Fruit fly (Drosophila melanogaster) whole organism, prepupa: ENCODE measurements around the gene knk.
A peak's percentile ranks its signal among the peaks of the same experiment; 100 is the strongest.

Experiments used
- Blimp-1 ChIP-seq: fragments of 200-800 bp; sonication (Bioruptor generic); optimal IDR thresholded peaks from 3 replicates; lab custom pipeline; 2017; ENCODE audit warnings: missing biosample characterization, missing genetic modification characterization, mild to moderate bottlenecking, moderate library complexity, missing genetic modification reagents
- CG10669 ChIP-seq: fragments of 200-800 bp; sonication (Bioruptor generic); optimal IDR thresholded peaks from 3 replicates; lab custom pipeline; 2018; ENCODE audit warnings: missing biosample characterization, mild to moderate bottlenecking, missing genetic modification characterization, moderate library complexity
- CG11902 ChIP-seq: fragments of 200-800 bp; sonication (Bioruptor generic); optimal IDR thresholded peaks from 3 replicates; lab custom pipeline; 2016; ENCODE audit warnings: missing biosample characterization, missing genetic modification characterization
- CG15336 ChIP-seq: fragments of 200-800 bp; sonication (Bioruptor generic); IDR thresholded peaks from 2 replicates; pipeline ENCODE4 v1.3.6; 2022; ENCODE audit warnings: missing biosample characterization, missing genetic modification characterization
- CG1621 ChIP-seq: fragments of 200-800 bp; sonication (Bioruptor generic); optimal IDR thresholded peaks from 3 replicates; lab custom pipeline; 2018; ENCODE audit warnings: missing biosample characterization, mild to moderate bottlenecking, missing genetic modification characterization
- CG3032 ChIP-seq: fragments of 200-800 bp; optimal IDR thresholded peaks from 2 replicates; lab custom pipeline; 2019; ENCODE audit warnings: missing biosample characterization, mild to moderate bottlenecking, missing genetic modification characterization, moderate library complexity
- CG31627 ChIP-seq: fragments of 200-800 bp; sonication (Bioruptor generic); optimal IDR thresholded peaks from 3 replicates; lab custom pipeline; 2016; ENCODE audit warnings: missing biosample characterization, missing genetic modification characterization
- CG32006 ChIP-seq: fragments of 200-800 bp; sonication (Bioruptor generic); optimal IDR thresholded peaks from 3 replicates; lab custom pipeline; 2017; ENCODE audit warnings: missing biosample characterization, mild to moderate bottlenecking, missing genetic modification characterization
- CG34406 ChIP-seq: fragments of 200-800 bp; sonication (Bioruptor generic); optimal IDR thresholded peaks from 3 replicates; lab custom pipeline; 2016; ENCODE audit warnings: missing biosample characterization, missing genetic modification characterization
- CG3919 ChIP-seq: fragments of 200-800 bp; sonication (Bioruptor generic); optimal IDR thresholded peaks from 3 replicates; lab custom pipeline; 2016; ENCODE audit warnings: missing biosample characterization, missing genetic modification characterization
- CG4318 ChIP-seq: fragments of 200-800 bp; sonication (Bioruptor generic); optimal IDR thresholded peaks from 3 replicates; lab custom pipeline; 2017; ENCODE audit warnings: missing biosample characterization, mild to moderate bottlenecking, missing genetic modification characterization
- CG6163 ChIP-seq: fragments of 200-800 bp; sonication (Bioruptor generic); IDR thresholded peaks from 3 replicates; pipeline ENCODE4 v1.3.6; 2022; ENCODE audit warnings: missing biosample characterization, missing genetic modification characterization
- CG6276 ChIP-seq: fragments of 200-800 bp; sonication (Bioruptor generic); optimal IDR thresholded peaks from 2 replicates; lab custom pipeline; 2017; ENCODE audit warnings: missing biosample characterization, mild to moderate bottlenecking, missing genetic modification characterization
- CG6792 ChIP-seq: fragments of 200-800 bp; sonication (Bioruptor generic); optimal IDR thresholded peaks from 3 replicates; lab custom pipeline; 2016; ENCODE audit warnings: missing biosample characterization, missing genetic modification characterization
- CG6808 ChIP-seq: fragments of 200-800 bp; sonication (Bioruptor generic); optimal IDR thresholded peaks from 3 replicates; lab custom pipeline; 2017; ENCODE audit warnings: missing biosample characterization, missing genetic modification characterization, mild to moderate bottlenecking, moderate library complexity, missing genetic modification reagents
- CG6854 ChIP-seq: fragments of 200-800 bp; sonication (Bioruptor generic); optimal IDR thresholded peaks from 2 replicates; lab custom pipeline; 2017; ENCODE audit warnings: missing biosample characterization, mild to moderate bottlenecking, missing genetic modification characterization
- CG7368 ChIP-seq: fragments of 200-800 bp; sonication (Bioruptor generic); optimal IDR thresholded peaks from 3 replicates; lab custom pipeline; 2016; ENCODE audit warnings: missing biosample characterization, missing genetic modification characterization
- CG8119 ChIP-seq: fragments of 200-800 bp; sonication (Bioruptor generic); IDR thresholded peaks from 3 replicates; pipeline ENCODE4 v1.3.6; 2022; ENCODE audit warnings: missing biosample characterization, missing genetic modification characterization
- CG8319 ChIP-seq: fragments of 200-800 bp; sonication (Bioruptor generic); optimal IDR thresholded peaks from 3 replicates; lab custom pipeline; 2016; ENCODE audit warnings: missing biosample characterization, missing genetic modification characterization
- CG8632 ChIP-seq: fragments of 200-800 bp; sonication (Bioruptor generic); optimal IDR thresholded peaks from 3 replicates; lab custom pipeline; 2016; ENCODE audit warnings: missing biosample characterization, missing genetic modification characterization
- Eip75B ChIP-seq: fragments of 200-800 bp; sonication (Bioruptor generic); optimal IDR thresholded peaks from 3 replicates; lab custom pipeline; 2016; ENCODE audit warnings: missing biosample characterization, missing genetic modification characterization
- Eip78C ChIP-seq: fragments of 200-800 bp; sonication (Bioruptor generic); peaks from one replicate; lab custom pipeline; 2016; ENCODE audit warnings: missing biosample characterization, missing genetic modification characterization
- Eip93F ChIP-seq: fragments of 200-800 bp; sonication (Bioruptor generic); optimal IDR thresholded peaks from 2 replicates; lab custom pipeline; 2016; ENCODE audit warnings: missing biosample characterization, mild to moderate bottlenecking, missing genetic modification characterization
- Ets21C ChIP-seq: fragments of 200-800 bp; sonication (Bioruptor generic); optimal IDR thresholded peaks from 3 replicates; lab custom pipeline; 2016; ENCODE audit warnings: missing biosample characterization, missing genetic modification characterization
- Gug ChIP-seq: fragments of 200-800 bp; sonication (Bioruptor generic); IDR thresholded peaks from 2 replicates; pipeline ENCODE4 v1.3.6; 2022; ENCODE audit warnings: missing biosample characterization, missing genetic modification characterization
- Hr4 ChIP-seq: fragments of 200-800 bp; sonication (Bioruptor generic); optimal IDR thresholded peaks from 3 replicates; lab custom pipeline; 2016; ENCODE audit warnings: missing biosample characterization, missing genetic modification characterization
- Sox15 ChIP-seq: fragments of 200-800 bp; sonication (Bioruptor generic); optimal IDR thresholded peaks from 3 replicates; lab custom pipeline; 2016; ENCODE audit warnings: missing biosample characterization, missing genetic modification characterization
- achi ChIP-seq: fragments of 200-800 bp; sonication (Bioruptor generic); optimal IDR thresholded peaks from 3 replicates; lab custom pipeline; 2016; ENCODE audit warnings: missing biosample characterization, missing genetic modification characterization
- acj6 ChIP-seq: fragments of 200-800 bp; sonication (Bioruptor generic); optimal IDR thresholded peaks from 3 replicates; lab custom pipeline; 2016; ENCODE audit warnings: missing biosample characterization, missing genetic modification characterization
- dsx ChIP-seq: fragments of 200-800 bp; optimal IDR thresholded peaks from 3 replicates; lab custom pipeline; 2019; ENCODE audit warnings: missing biosample characterization, mild to moderate bottlenecking, missing genetic modification characterization, moderate library complexity; ENCODE audit not compliant: poor library complexity, severe bottlenecking
- eg ChIP-seq: fragments of 200-800 bp; sonication (Bioruptor generic); IDR thresholded peaks from 3 replicates; pipeline ENCODE4 v1.3.6; 2022; ENCODE audit warnings: missing biosample characterization, missing genetic modification characterization
- fd59A ChIP-seq: fragments of 200-800 bp; sonication (Bioruptor generic); optimal IDR thresholded peaks from 2 replicates; lab custom pipeline; 2017; ENCODE audit warnings: missing biosample characterization, mild to moderate bottlenecking, missing genetic modification characterization, missing genetic modification reagents
- fkh ChIP-seq: fragments of 200-800 bp; sonication (Bioruptor generic); optimal IDR thresholded peaks from 3 replicates; lab custom pipeline; 2017; ENCODE audit warnings: missing biosample characterization, mild to moderate bottlenecking, missing genetic modification characterization, moderate library complexity
- lz ChIP-seq: fragments of 200-800 bp; sonication (Bioruptor generic); optimal IDR thresholded peaks from 3 replicates; lab custom pipeline; 2016; ENCODE audit warnings: missing biosample characterization, missing genetic modification characterization
- net ChIP-seq: fragments of 200-800 bp; sonication (Bioruptor generic); optimal IDR thresholded peaks from 3 replicates; lab custom pipeline; 2016; ENCODE audit warnings: missing biosample characterization, missing genetic modification characterization
- ss ChIP-seq, 2 experiments: fragments of 200-800 bp; sonication (Bioruptor generic); optimal IDR thresholded peaks; 2 replicates in 1 of 2; 3 replicates in 1 of 2; lab custom pipeline; 2017 to 2018; ENCODE audit warnings: mild to moderate bottlenecking in 2 of 2, missing biosample characterization in 2 of 2, missing genetic modification characterization in 2 of 2, moderate library complexity in 1 of 2
- svp ChIP-seq: fragments of 200-800 bp; sonication (Bioruptor generic); peaks from one replicate; lab custom pipeline; 2016; ENCODE audit warnings: missing biosample characterization, missing genetic modification characterization
- topi ChIP-seq: fragments of 200-800 bp; sonication (Bioruptor generic); optimal IDR thresholded peaks from 3 replicates; lab custom pipeline; 2016; ENCODE audit warnings: missing biosample characterization, missing genetic modification characterization
- vri ChIP-seq: fragments of 200-800 bp; sonication (Bioruptor generic); optimal IDR thresholded peaks from 3 replicates; lab custom pipeline; 2016; ENCODE audit warnings: missing biosample characterization, mild to moderate bottlenecking, missing genetic modification characterization

The knk gene

dm6 chr3R:10149667-10150398, 24.4 kb upstream of the knk start:
- TF ChIP-seq Hr4 (GFP tag; lab: Kevin White, UChicago) (peak; percentile 56), CG4318 (GFP tag; lab: Kevin White, UChicago) (peak; percentile 58), CG6792 (GFP tag; lab: Kevin White, UChicago) (no peak), fd59A (GFP tag; lab: Kevin White, UChicago) (no peak), CG6163 (GFP tag; lab: Robert Waterston, UW) (0 out of 3 replicates have a peak, but pooled peaks have one; percentile 22), svp (peak; percentile 33), CG8319 (GFP tag; lab: Kevin White, UChicago) (no peak), CG32006 (GFP tag; lab: Kevin White, UChicago) (peak; percentile 71), eg (0 out of 3 replicates have a peak, but pooled peaks have one; percentile 17), Eip93F (GFP tag; lab: Kevin White, UChicago) (no peak), Eip78C (peak; percentile 41), CG6276 (GFP tag; lab: Kevin White, UChicago) (peak; percentile 32), CG6854 (no peak), Blimp-1 (GFP tag; lab: Kevin White, UChicago) (peak; percentile 78), Ets21C (GFP tag; lab: Kevin White, UChicago) (no peak), CG3032 (no peak)

- TF ChIP-seq Hr4 (GFP tag; lab: Kevin White, UChicago) (no peak), CG6808 (peak; percentile 16), dsx (GFP tag; lab: Kevin White, UChicago) (peak; percentile 81)
Measured at dm6 chr3R:10148376-10148887, 23.0 kb upstream of the knk start.

- TF ChIP-seq acj6 (GFP tag; lab: Kevin White, UChicago) = no peak
- peak; percentile 29 for TF ChIP-seq Eip78C
- TF ChIP-seq CG4318 (GFP tag; lab: Kevin White, UChicago) = no peak
Measured at dm6 chr3R:10147176-10147575, 21.7 kb upstream of the knk start.

dm6 chr3R:10144103-10144998, 18.9 kb upstream of the knk start, which contains the start of the genes TAF1B and Invadolysin:
Gene TAF1B, minus strand, starts transcription at chr3R:10144184.
Gene Invadolysin, plus strand, starts transcription at chr3R:10144668.
- TF ChIP-seq topi (GFP tag; lab: Kevin White, UChicago) (peak; percentile 53), CG8632 (GFP tag; lab: Kevin White, UChicago) (peak; percentile 30), CG11902 (GFP tag; lab: Kevin White, UChicago) (no peak), Eip78C (peak; percentile 84), Blimp-1 (GFP tag; lab: Kevin White, UChicago) (no peak), Gug (peak; percentile 30; the same call in 1 of the 2 replicates), achi (GFP tag; lab: Kevin White, UChicago) (peak; percentile 10), dsx (GFP tag; lab: Kevin White, UChicago) (peak; percentile 76), CG15336 (no peak), svp (peak; percentile 66), fd59A (GFP tag; lab: Kevin White, UChicago) (no peak), CG4318 (GFP tag; lab: Kevin White, UChicago) (no peak), lz (GFP tag; lab: Kevin White, UChicago) (peak; percentile 43), CG34406 (GFP tag; lab: Kevin White, UChicago) (peak; percentile 34), Eip93F (GFP tag; lab: Kevin White, UChicago) (peak; percentile 65), vri (GFP tag; lab: Kevin White, UChicago) (peak; percentile 30), fkh (peak; percentile 13), net (GFP tag; lab: Kevin White, UChicago) (peak; percentile 49), CG8119 (GFP tag; lab: Robert Waterston, UW) (0 out of 3 replicates have a peak, but pooled peaks have one; percentile 28), CG1621 (tag; lab: Kevin White, UChicago) (no peak), CG3919 (GFP tag; lab: Kevin White, UChicago) (peak; percentile 54), Sox15 (GFP tag; lab: Kevin White, UChicago) (no peak), CG7368 (GFP tag; lab: Kevin White, UChicago) (peak; percentile 13), CG6163 (GFP tag; lab: Robert Waterston, UW) (peak; percentile 21; the same call in 1 of the 3 replicates), CG6276 (GFP tag; lab: Kevin White, UChicago) (peak; percentile 43), ss (GFP tag; optimal IDR thresholded peaks at IDR 0.05; lab: Kevin White, UChicago) (peak; percentile 31 to 41), Eip75B (GFP tag; lab: Kevin White, UChicago) (peak; percentile 43), CG31627 (GFP tag; lab: Kevin White, UChicago) (peak; percentile 48), CG6854 (no peak), CG10669 (GFP tag; lab: Kevin White, UChicago) (peak; percentile 5)
